Fruit fly (Drosophila melanogaster) whole organism, embryonic: ENCODE results near the gene CG13471.
A peak's percentile ranks its signal among the peaks of the same experiment; 100 is the strongest.

Source experiments
- Atf3 ChIP-seq: fragments of 200-800 bp; sonication (Bioruptor generic); optimal IDR thresholded peaks from 3 replicates; lab custom pipeline; 2016; ENCODE audit warnings: missing biosample characterization, missing genetic modification characterization
- CG11695 ChIP-seq: fragments of 200-800 bp; sonication (Bioruptor generic); IDR thresholded peaks from 3 replicates; pipeline ENCODE4 v1.3.6; 2022; ENCODE audit warnings: missing biosample characterization, missing genetic modification characterization
- CG12071 ChIP-seq: fragments of 200-800 bp; sonication (Bioruptor generic); optimal IDR thresholded peaks from 3 replicates; lab custom pipeline; 2018; ENCODE audit warnings: missing biosample characterization, mild to moderate bottlenecking, missing genetic modification characterization
- CG16813 ChIP-seq: fragments of 200-800 bp; sonication (Bioruptor generic); IDR thresholded peaks from 3 replicates; pipeline ENCODE4 v1.3.6; 2022; ENCODE audit warnings: missing biosample characterization, missing genetic modification characterization; ENCODE audit not compliant: partially characterized antibody
- CG17385 ChIP-seq: fragments of 200-800 bp; sonication (Bioruptor generic); optimal IDR thresholded peaks from 3 replicates; lab custom pipeline; 2018; ENCODE audit warnings: missing biosample characterization, mild to moderate bottlenecking, missing genetic modification characterization
- CG5245 ChIP-seq: fragments of 200-800 bp; sonication (Bioruptor generic); optimal IDR thresholded peaks from 3 replicates; lab custom pipeline; 2016; ENCODE audit warnings: missing biosample characterization, missing genetic modification characterization
- CG6272 ChIP-seq: fragments of 200-800 bp; sonication (Bioruptor generic); IDR thresholded peaks from 2 replicates; pipeline ENCODE4 v1.3.6; 2022; ENCODE audit warnings: missing biosample characterization, missing genetic modification characterization
- CG6813 ChIP-seq: fragments of 200-800 bp; sonication (Bioruptor generic); optimal IDR thresholded peaks from 2 replicates; lab custom pipeline; 2017; ENCODE audit warnings: missing biosample characterization, missing genetic modification characterization, mild to moderate bottlenecking, moderate library complexity, missing genetic modification reagents
- CG7556 ChIP-seq: fragments of 200-800 bp; sonication (Bioruptor generic); optimal IDR thresholded peaks from 2 replicates; lab custom pipeline; 2017; ENCODE audit warnings: missing biosample characterization, mild to moderate bottlenecking, missing genetic modification characterization
- CG7839 ChIP-seq: fragments of 200-800 bp; sonication (Bioruptor generic); optimal IDR thresholded peaks from 3 replicates; lab custom pipeline; 2018; ENCODE audit warnings: missing biosample characterization, mild to moderate bottlenecking, missing genetic modification characterization, moderate library complexity
- CG8089 ChIP-seq: fragments of 200-800 bp; sonication (Bioruptor generic); optimal IDR thresholded peaks from 3 replicates; lab custom pipeline; 2016; ENCODE audit warnings: missing biosample characterization, missing genetic modification characterization
- CG8765 ChIP-seq: fragments of 200-800 bp; sonication (Bioruptor generic); IDR thresholded peaks from 2 replicates; pipeline ENCODE4 v1.3.6; 2022; ENCODE audit warnings: missing biosample characterization, missing genetic modification characterization
- CG8924 ChIP-seq: fragments of 200-800 bp; optimal IDR thresholded peaks from 3 replicates; lab custom pipeline; 2019; ENCODE audit warnings: missing biosample characterization, mild to moderate bottlenecking, missing genetic modification characterization, moderate library complexity
- CG9215 ChIP-seq: fragments of 200-800 bp; sonication (Bioruptor generic); IDR thresholded peaks from 2 replicates; pipeline ENCODE4 v1.3.6; 2022; ENCODE audit warnings: missing biosample characterization, missing genetic modification characterization
- Dek ChIP-seq: fragments of 200-800 bp; sonication (Bioruptor generic); optimal IDR thresholded peaks from 3 replicates; lab custom pipeline; 2019; ENCODE audit warnings: missing biosample characterization, mild to moderate bottlenecking, missing genetic modification characterization, moderate library complexity
- Fer1 ChIP-seq: fragments of 200-800 bp; sonication (Bioruptor generic); optimal IDR thresholded peaks from 2 replicates; lab custom pipeline; 2017; ENCODE audit warnings: missing biosample characterization, mild to moderate bottlenecking, missing genetic modification characterization
- Fer2 ChIP-seq: fragments of 200-800 bp; sonication (Bioruptor generic); optimal IDR thresholded peaks from 2 replicates; lab custom pipeline; 2018; ENCODE audit warnings: missing biosample characterization, mild to moderate bottlenecking, missing genetic modification characterization, moderate library complexity
- H15 ChIP-seq: fragments of 200-800 bp; sonication (Bioruptor generic); IDR thresholded peaks from 3 replicates; pipeline ENCODE4 v1.3.6; 2022; ENCODE audit warnings: missing biosample characterization, missing genetic modification characterization
- HLH3B ChIP-seq: fragments of 200-800 bp; sonication (Bioruptor generic); IDR thresholded peaks from 2 replicates; pipeline ENCODE4 v1.3.6; 2022; ENCODE audit warnings: missing biosample characterization, missing genetic modification characterization
- Hr3 ChIP-seq: fragments of 200-800 bp; sonication (Bioruptor generic); optimal IDR thresholded peaks from 3 replicates; lab custom pipeline; 2016; ENCODE audit warnings: missing biosample characterization, missing genetic modification characterization
- NC2α ChIP-seq: fragments of 200-800 bp; sonication (Bioruptor generic); optimal IDR thresholded peaks from 2 replicates; lab custom pipeline; 2016; ENCODE audit warnings: missing biosample characterization, missing genetic modification characterization
- NFAT ChIP-seq: fragments of 200-800 bp; sonication (Bioruptor generic); IDR thresholded peaks from 2 replicates; pipeline ENCODE4 v1.3.6; 2022; ENCODE audit warnings: missing biosample characterization, missing genetic modification characterization
- Sox102F ChIP-seq: fragments of 200-800 bp; sonication (Bioruptor generic); optimal IDR thresholded peaks from 2 replicates; lab custom pipeline; 2018; ENCODE audit warnings: missing biosample characterization, mild to moderate bottlenecking, missing genetic modification characterization, moderate library complexity
- Vsx1 ChIP-seq: fragments of 200-800 bp; sonication (Bioruptor generic); optimal IDR thresholded peaks from 2 replicates; lab custom pipeline; 2017; ENCODE audit warnings: missing biosample characterization, mild to moderate bottlenecking, missing genetic modification characterization, missing genetic modification reagents
- Xbp1 ChIP-seq: fragments of 200-800 bp; sonication (Bioruptor generic); optimal IDR thresholded peaks from 3 replicates; lab custom pipeline; 2016; ENCODE audit warnings: missing biosample characterization, mild to moderate bottlenecking, missing genetic modification characterization
- Xrp1 ChIP-seq: fragments of 200-800 bp; sonication (Bioruptor generic); IDR thresholded peaks from 2 replicates; pipeline ENCODE4 v1.3.6; 2022; ENCODE audit warnings: missing biosample characterization, missing genetic modification characterization
- az2 ChIP-seq: fragments of 200-800 bp; sonication (Bioruptor generic); optimal IDR thresholded peaks from 3 replicates; lab custom pipeline; 2016; ENCODE audit warnings: missing biosample characterization, missing genetic modification characterization
- br ChIP-seq: fragments of >200 bp; optimal IDR thresholded peaks from 2 replicates; lab custom pipeline; 2017
- chif ChIP-seq, 2 experiments: fragments of 200-800 bp; sonication (Bioruptor generic); optimal IDR thresholded peaks; 3 replicates each; lab custom pipeline; 2016; ENCODE audit warnings: missing biosample characterization in 2 of 2, missing genetic modification characterization in 2 of 2
- chn ChIP-seq: fragments of 200-800 bp; sonication (Bioruptor generic); optimal IDR thresholded peaks from 2 replicates; lab custom pipeline; 2016; ENCODE audit warnings: missing biosample characterization, missing genetic modification characterization
- dpn ChIP-seq, 2 experiments: fragments of 200-800 bp; sonication (Bioruptor generic); optimal IDR thresholded peaks; 3 replicates each; lab custom pipeline; 2016; ENCODE audit warnings: missing biosample characterization in 2 of 2, missing genetic modification characterization in 2 of 2
- eve ChIP-seq, 2 experiments: fragments of >200 bp; optimal IDR thresholded peaks; 2 replicates each; lab custom pipeline; 2017; ENCODE audit warnings: missing biosample characterization in 2 of 2, missing genetic modification characterization in 2 of 2
- fd64A ChIP-seq: fragments of 200-800 bp; sonication (Bioruptor generic); optimal IDR thresholded peaks from 3 replicates; lab custom pipeline; 2018; ENCODE audit warnings: missing biosample characterization, mild to moderate bottlenecking, missing genetic modification characterization
- ftz-f1 ChIP-seq: fragments of 200-800 bp; sonication (Bioruptor generic); optimal IDR thresholded peaks from 2 replicates; lab custom pipeline; 2016; ENCODE audit warnings: missing biosample characterization, missing genetic modification characterization
- gem ChIP-seq: fragments of 200-800 bp; sonication (Bioruptor generic); optimal IDR thresholded peaks from 2 replicates; lab custom pipeline; 2019; ENCODE audit warnings: missing biosample characterization, mild to moderate bottlenecking, missing genetic modification characterization, moderate library complexity
- ham ChIP-seq: fragments of 200-800 bp; sonication (Bioruptor generic); IDR thresholded peaks from 2 replicates; pipeline ENCODE4 v1.3.6; 2022; ENCODE audit warnings: missing biosample characterization, missing genetic modification characterization
- her ChIP-seq: fragments of 200-800 bp; sonication (Bioruptor generic); optimal IDR thresholded peaks from 2 replicates; lab custom pipeline; 2016; ENCODE audit warnings: missing biosample characterization, missing genetic modification characterization
- jigr1 ChIP-seq: fragments of 200-800 bp; sonication (Bioruptor generic); IDR thresholded peaks from 3 replicates; pipeline ENCODE4 v1.3.6; 2022; ENCODE audit warnings: missing biosample characterization, missing genetic modification characterization
- jing ChIP-seq: fragments of 200-800 bp; sonication (Bioruptor generic); optimal IDR thresholded peaks from 2 replicates; lab custom pipeline; 2018; ENCODE audit warnings: missing biosample characterization, mild to moderate bottlenecking, missing genetic modification characterization
- kni ChIP-seq: fragments of 200-800 bp; sonication (Bioruptor generic); optimal IDR thresholded peaks from 3 replicates; lab custom pipeline; 2017; ENCODE audit warnings: mild to moderate bottlenecking, missing biosample characterization, missing genetic modification reagents, missing genetic modification characterization
- lbe ChIP-seq: fragments of 200-800 bp; sonication (Bioruptor generic); optimal IDR thresholded peaks from 2 replicates; lab custom pipeline; 2016; ENCODE audit warnings: missing biosample characterization, mild to moderate bottlenecking, missing genetic modification characterization
- mld ChIP-seq: fragments of 200-800 bp; sonication (Bioruptor generic); IDR thresholded peaks from 3 replicates; pipeline ENCODE4 v1.3.6; 2022; ENCODE audit warnings: missing biosample characterization, missing genetic modification characterization; ENCODE audit not compliant: partially characterized antibody
- nom ChIP-seq: fragments of 200-800 bp; sonication (Bioruptor generic); optimal IDR thresholded peaks from 2 replicates; lab custom pipeline; 2017; ENCODE audit warnings: missing biosample characterization, missing genetic modification characterization, mild to moderate bottlenecking, moderate library complexity, missing genetic modification reagents
- sd ChIP-seq: fragments of 200-800 bp; sonication (Bioruptor generic); optimal IDR thresholded peaks from 3 replicates; lab custom pipeline; 2018; ENCODE audit warnings: missing biosample characterization, mild to moderate bottlenecking, missing genetic modification characterization, moderate library complexity
- sens ChIP-seq: fragments of 200-800 bp; sonication (Bioruptor generic); peaks from one replicate; lab custom pipeline; 2016; ENCODE audit warnings: missing biosample characterization, missing genetic modification characterization
- tna ChIP-seq: fragments of 200-800 bp; sonication (Bioruptor generic); IDR thresholded peaks from 2 replicates; pipeline ENCODE4 v1.3.6; 2022; ENCODE audit warnings: missing biosample characterization, missing genetic modification characterization; ENCODE audit not compliant: partially characterized antibody
- wdn ChIP-seq: fragments of 200-800 bp; sonication (Bioruptor generic); IDR thresholded peaks from 2 replicates; pipeline ENCODE4 v1.3.6; 2022; ENCODE audit warnings: missing biosample characterization, missing genetic modification characterization
- zf30C ChIP-seq: fragments of 200-800 bp; sonication (Bioruptor generic); optimal IDR thresholded peaks from 3 replicates; lab custom pipeline; 2018; ENCODE audit warnings: missing biosample characterization, mild to moderate bottlenecking, missing genetic modification characterization
- zfh1 ChIP-seq: fragments of 200-800 bp; sonication (Bioruptor generic); IDR thresholded peaks from 3 replicates; pipeline ENCODE4 v1.3.6; 2022; ENCODE audit warnings: missing biosample characterization, missing genetic modification characterization

Gene CG13471

DNA sequence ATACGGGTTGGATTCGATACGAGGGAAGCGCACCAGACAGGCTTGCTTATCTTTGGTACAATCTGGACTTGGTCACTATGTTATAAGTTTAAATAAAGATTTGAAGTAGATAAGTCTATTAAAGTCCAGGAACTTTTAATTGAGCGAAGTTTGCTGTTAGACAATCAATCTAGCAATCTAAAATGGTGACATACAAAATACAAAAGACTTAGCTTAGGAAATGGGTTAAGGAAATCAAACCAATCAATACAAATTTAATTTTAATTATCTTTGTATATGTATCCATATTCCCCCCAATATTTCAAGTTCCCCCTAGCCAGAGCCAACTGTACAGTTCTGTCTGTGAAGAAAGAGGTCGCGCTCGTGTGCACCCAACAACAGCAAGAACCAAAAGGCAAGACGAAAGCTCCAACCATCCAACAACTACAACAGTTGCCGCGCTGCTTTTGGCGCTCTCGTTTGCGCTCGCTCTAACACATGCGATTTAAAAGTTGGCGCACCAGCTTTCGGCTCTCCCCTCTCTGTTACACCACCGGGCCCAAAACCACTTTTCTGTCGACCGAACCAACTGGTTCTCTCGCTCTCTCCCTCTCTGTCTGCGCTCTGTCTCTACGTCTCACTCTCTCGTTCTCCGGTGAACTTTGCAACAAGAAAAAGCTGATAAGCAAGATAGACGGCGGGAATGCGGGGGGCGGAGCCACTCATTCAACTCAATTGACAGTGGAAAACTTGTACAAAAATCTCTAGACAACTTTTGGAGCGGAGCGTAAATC, 22.8 kb upstream of the CG13471 start (continued):
- TF ChIP-seq dpn (GFP tag; optimal IDR thresholded peaks at IDR 0.05; lab: Kevin White, UChicago) (peak; percentile 84 to 85), HLH3B (GFP tag; lab: Robert Waterston, UW) (peak; percentile 77), tna (GFP tag; lab: Robert Waterston, UW) (no peak), ham (0 out of 2 replicates have a peak, but pooled peaks have one; percentile 13), CG6272 (GFP tag; lab: Robert Waterston, UW) (peak; percentile 71), jing (GFP tag; lab: Kevin White, UChicago) (no peak), br (no peak), Vsx1 (GFP tag; lab: Kevin White, UChicago) (peak; percentile 48), fd64A (GFP tag; lab: Kevin White, UChicago) (peak; percentile 7), Atf3 (peak; percentile 37), CG8765 (GFP tag; lab: Robert Waterston, UW) (0 out of 2 replicates have a peak, but pooled peaks have one; percentile 29), NC2α (GFP tag; lab: Kevin White, UChicago) (peak; percentile 75), her (GFP tag; lab: Kevin White, UChicago) (no peak), H15 (GFP tag; lab: Robert Waterston, UW) (peak; percentile 80), Fer1 (GFP tag; lab: Kevin White, UChicago) (peak; percentile 87), CG16813 (no peak), CG7839 (tag; lab: Kevin White, UChicago) (peak; percentile 94), Xrp1 (peak; percentile 72), CG12071 (GFP tag; lab: Kevin White, UChicago) (peak; percentile 68), Xbp1 (GFP tag; lab: Kevin White, UChicago) (peak; percentile 83), sens (GFP tag; lab: Kevin White, UChicago) (peak; percentile 98), Fer2 (tag; lab: Kevin White, UChicago) (peak; percentile 76), CG17385 (GFP tag; lab: Kevin White, UChicago) (peak; percentile 81), nom (GFP tag; lab: Kevin White, UChicago) (peak; percentile 96), zfh1 (GFP tag; lab: Robert Waterston, UW) (peak; percentile 69), zf30C (GFP tag; lab: Kevin White, UChicago) (no peak), CG9215 (peak; percentile 86), wdn (peak; percentile 54; the same call in 1 of the 2 replicates), kni (GFP tag; lab: Kevin White, UChicago) (no peak), mld (GFP tag; lab: Robert Waterston, UW) (no peak), ftz-f1 (GFP tag; lab: Kevin White, UChicago) (no peak), Hr3 (GFP tag; lab: Kevin White, UChicago) (peak; percentile 86), CG6813 (GFP tag; lab: Kevin White, UChicago) (peak; percentile 57), jigr1 (GFP tag; lab: Robert Waterston, UW) (peak; percentile 79; the same call in 2 of the 3 replicates), sd (tag; lab: Kevin White, UChicago) (peak; percentile 91), Dek (tag; lab: Kevin White, UChicago) (peak; percentile 85), lbe (no peak), chif (GFP tag; optimal IDR thresholded peaks at IDR 0.05; lab: Kevin White, UChicago) (peak; percentile 36 to 75), chn (GFP tag; lab: Kevin White, UChicago) (peak; percentile 66), CG7556 (GFP tag; lab: Kevin White, UChicago) (peak; percentile 93), CG11695 (GFP tag; lab: Robert Waterston, UW) (peak; percentile 87; the same call in 2 of the 3 replicates), CG8924 (tag; lab: Kevin White, UChicago) (peak; percentile 91), CG5245 (GFP tag; lab: Kevin White, UChicago) (peak; percentile 70), eve (GFP tag; optimal IDR thresholded peaks at IDR 0.05; lab: Kevin White, UChicago) (no peak), CG8089 (GFP tag; lab: Kevin White, UChicago) (no peak), az2 (GFP tag; lab: Kevin White, UChicago) (peak; percentile 81), gem (tag; lab: Kevin White, UChicago) (peak; percentile 94), Sox102F (GFP tag; lab: Kevin White, UChicago) (peak; percentile 90), NFAT (peak; percentile 39; the same call in 1 of the 2 replicates)
